Fruit fly (Drosophila melanogaster) whole organism, adult: ENCODE results near the gene CG14195.

Experiments
- CG11617 ChIP-seq: fragments of 200-800 bp; sonication (Bioruptor generic); optimal IDR thresholded peaks from 2 replicates; lab custom pipeline; 2017; ENCODE audit warnings: mild to moderate bottlenecking, missing biosample characterization, missing genetic modification reagents, missing genetic modification characterization
- CG12768 ChIP-seq: fragments of 200-800 bp; sonication (Bioruptor generic); optimal IDR thresholded peaks from 2 replicates; lab custom pipeline; 2017; ENCODE audit warnings: missing biosample characterization, missing genetic modification characterization, mild to moderate bottlenecking, moderate library complexity, missing genetic modification reagents
- CG14711 ChIP-seq: fragments of 200-800 bp; sonication (Bioruptor generic); optimal IDR thresholded peaks from 2 replicates; lab custom pipeline; 2018; ENCODE audit warnings: missing biosample characterization, mild to moderate bottlenecking, missing genetic modification characterization, moderate library complexity
- CG1620 ChIP-seq: fragments of 200-800 bp; sonication (Bioruptor generic); optimal IDR thresholded peaks from 2 replicates; lab custom pipeline; 2016; ENCODE audit warnings: missing biosample characterization, missing genetic modification characterization
- CG33017 ChIP-seq: fragments of 200-800 bp; sonication (Bioruptor generic); optimal IDR thresholded peaks from 2 replicates; lab custom pipeline; 2018; ENCODE audit warnings: missing biosample characterization, mild to moderate bottlenecking, missing genetic modification characterization, moderate library complexity
- CG5204 ChIP-seq: fragments of 200-800 bp; sonication (Bioruptor generic); optimal IDR thresholded peaks from 2 replicates; lab custom pipeline; 2016; ENCODE audit warnings: missing biosample characterization, missing genetic modification characterization
- CG7045 ChIP-seq: fragments of 200-800 bp; sonication (Bioruptor generic); optimal IDR thresholded peaks from 2 replicates; lab custom pipeline; 2017; ENCODE audit warnings: missing biosample characterization, mild to moderate bottlenecking, missing genetic modification characterization
- CG7101 ChIP-seq: fragments of 200-800 bp; sonication (Bioruptor generic); optimal IDR thresholded peaks from 2 replicates; lab custom pipeline; 2018; ENCODE audit warnings: missing biosample characterization, mild to moderate bottlenecking, missing genetic modification characterization, moderate library complexity
- Clk ChIP-seq: fragments of 200-800 bp; sonication (Bioruptor generic); optimal IDR thresholded peaks from 2 replicates; lab custom pipeline; 2017; ENCODE audit warnings: missing biosample characterization, missing genetic modification characterization
- Crg-1 ChIP-seq: fragments of 200-800 bp; sonication (Bioruptor generic); optimal IDR thresholded peaks from 2 replicates; lab custom pipeline; 2016; ENCODE audit warnings: missing biosample characterization, missing genetic modification characterization
- Hr96 ChIP-seq: fragments of 200-800 bp; sonication (Bioruptor generic); optimal IDR thresholded peaks from 2 replicates; lab custom pipeline; 2016; ENCODE audit warnings: missing biosample characterization, missing genetic modification characterization
- Mnt ChIP-seq: fragments of 200-800 bp; sonication (Bioruptor generic); optimal IDR thresholded peaks from 2 replicates; lab custom pipeline; 2016; ENCODE audit warnings: missing biosample characterization, mild to moderate bottlenecking, missing genetic modification characterization
- bab1 ChIP-seq: fragments of 200-800 bp; sonication (Bioruptor generic); optimal IDR thresholded peaks from 3 replicates; lab custom pipeline; 2019; ENCODE audit warnings: missing biosample characterization, mild to moderate bottlenecking, missing genetic modification characterization, moderate library complexity
- cic ChIP-seq: fragments of 200-800 bp; sonication (Bioruptor generic); optimal IDR thresholded peaks from 2 replicates; lab custom pipeline; 2017; ENCODE audit warnings: missing biosample characterization, mild to moderate bottlenecking, missing genetic modification characterization, moderate library complexity
- cnc ChIP-seq, 2 experiments: fragments of >200 bp; optimal IDR thresholded peaks; 2 replicates each; lab custom pipeline; 2017
- kay ChIP-seq: fragments of 200-800 bp; sonication (Bioruptor generic); peaks from one replicate; lab custom pipeline; 2016; ENCODE audit warnings: missing biosample characterization, missing genetic modification characterization, borderline replicate concordance
- ovo ChIP-seq: fragments of 200-800 bp; sonication (Bioruptor generic); optimal IDR thresholded peaks from 2 replicates; lab custom pipeline; 2016; ENCODE audit warnings: missing biosample characterization, missing genetic modification characterization
- pad ChIP-seq: fragments of 200-800 bp; sonication (Bioruptor generic); optimal IDR thresholded peaks from 3 replicates; lab custom pipeline; 2017; ENCODE audit warnings: missing biosample characterization, missing genetic modification characterization, mild to moderate bottlenecking, moderate library complexity, missing genetic modification reagents
- tj ChIP-seq: fragments of 200-800 bp; sonication (Bioruptor generic); optimal IDR thresholded peaks from 3 replicates; lab custom pipeline; 2017; ENCODE audit warnings: missing biosample characterization, mild to moderate bottlenecking, missing genetic modification characterization, moderate library complexity
- toe ChIP-seq: fragments of 200-800 bp; sonication (Bioruptor generic); optimal IDR thresholded peaks from 2 replicates; lab custom pipeline; 2016; ENCODE audit warnings: missing biosample characterization, missing genetic modification characterization

CG14195 gene

dm6 chrX:19249339-19249738 is 37.5 kb upstream of the CG14195 start:
- TF ChIP-seq Mnt (GFP tag; lab: Kevin White, UChicago) (no peak), kay (no peak)

dm6 chrX:19248426-19249217 is 36.7 kb upstream of the CG14195 start, which contains the start of gene Hs3st-B:
Hs3st-B (plus strand) TSS chrX:19248639.
- TF ChIP-seq CG12768, result no peak
- no peak for TF ChIP-seq CG1620 (GFP tag; lab: Kevin White, UChicago)
- no peak for TF ChIP-seq Clk (GFP tag; lab: Kevin White, UChicago)
- TF ChIP-seq toe (GFP tag; lab: Kevin White, UChicago), result no peak
- no peak for TF ChIP-seq pad (GFP tag; lab: Kevin White, UChicago)
- no peak for TF ChIP-seq CG14711
- no peak for TF ChIP-seq cnc (optimal IDR thresholded peaks at IDR 0.05; lab: Kevin White, UChicago)
- TF ChIP-seq kay, result no peak
- no peak for TF ChIP-seq Crg-1 (GFP tag; lab: Kevin White, UChicago)

- peak; percentile 58 for TF ChIP-seq CG7101 (tag; lab: Kevin White, UChicago)
- no peak for TF ChIP-seq cnc (optimal IDR thresholded peaks at IDR 0.05; lab: Kevin White, UChicago)
- TF ChIP-seq Crg-1 (GFP tag; lab: Kevin White, UChicago), result peak; percentile 9
- TF ChIP-seq Mnt (GFP tag; lab: Kevin White, UChicago), result peak; percentile 39
- peak; percentile 28 for TF ChIP-seq CG12768
- TF ChIP-seq CG11617 (GFP tag; lab: Kevin White, UChicago), result peak; percentile 75
- TF ChIP-seq CG7045 (GFP tag; lab: Kevin White, UChicago), result no peak
- TF ChIP-seq ovo (GFP tag; lab: Kevin White, UChicago), result no peak
- TF ChIP-seq pad (GFP tag; lab: Kevin White, UChicago), result peak; percentile 31
- TF ChIP-seq CG1620 (GFP tag; lab: Kevin White, UChicago), result peak; percentile 3
- TF ChIP-seq kay, result peak; percentile 94
- TF ChIP-seq CG14711, result peak; percentile 59
- TF ChIP-seq CG33017 (tag; lab: Kevin White, UChicago), result peak; percentile 23
- TF ChIP-seq tj (GFP tag; lab: Kevin White, UChicago), result peak; percentile 33
- peak; percentile 64 for TF ChIP-seq Hr96 (GFP tag; lab: Kevin White, UChicago)
- no peak for TF ChIP-seq cic (GFP tag; lab: Kevin White, UChicago)
- TF ChIP-seq toe (GFP tag; lab: Kevin White, UChicago), result peak; percentile 28
- TF ChIP-seq CG5204 (GFP tag; lab: Kevin White, UChicago), result peak; percentile 24
Observed at dm6 chrX:19247200-19248052, 35.5 kb upstream of the CG14195 start, which contains the start of gene CG7992. CG7992 (minus strand) TSS chrX:19247250.

dm6 chrX:19243379-19243834 is 31.5 kb upstream of the CG14195 start, which contains the start of gene CG7889:
CG7889 (plus strand) TSS chrX:19243631.
- TF ChIP-seq CG12768, result no peak
- TF ChIP-seq CG5204 (GFP tag; lab: Kevin White, UChicago), result peak; percentile 24
- TF ChIP-seq Hr96 (GFP tag; lab: Kevin White, UChicago), result peak; percentile 24
- no peak for TF ChIP-seq kay
- TF ChIP-seq CG33017 (tag; lab: Kevin White, UChicago), result no peak
- no peak for TF ChIP-seq Crg-1 (GFP tag; lab: Kevin White, UChicago)
- peak; percentile 8 for TF ChIP-seq CG14711
- no peak for TF ChIP-seq cnc (optimal IDR thresholded peaks at IDR 0.05; lab: Kevin White, UChicago)
- TF ChIP-seq CG11617 (GFP tag; lab: Kevin White, UChicago), result peak; percentile 0
- no peak for TF ChIP-seq ovo (GFP tag; lab: Kevin White, UChicago)
- TF ChIP-seq pad (GFP tag; lab: Kevin White, UChicago), result no peak
- TF ChIP-seq Mnt (GFP tag; lab: Kevin White, UChicago), result no peak
- TF ChIP-seq CG7045 (GFP tag; lab: Kevin White, UChicago), result no peak
- peak; percentile 3 for TF ChIP-seq bab1
- TF ChIP-seq CG7101 (tag; lab: Kevin White, UChicago), result no peak
- no peak for TF ChIP-seq cic (GFP tag; lab: Kevin White, UChicago)
- peak; percentile 10 for TF ChIP-seq toe (GFP tag; lab: Kevin White, UChicago)
- no peak for TF ChIP-seq Clk (GFP tag; lab: Kevin White, UChicago)
- no peak for TF ChIP-seq tj (GFP tag; lab: Kevin White, UChicago)
- TF ChIP-seq CG1620 (GFP tag; lab: Kevin White, UChicago), result no peak

dm6 chrX:19241790-19242373 is 30.0 kb upstream of the CG14195 start, which contains the start of gene CG14196:
CG14196 (minus strand) TSS chrX:19241840.
- TF ChIP-seq cic (GFP tag; lab: Kevin White, UChicago), result peak; percentile 33
- no peak for TF ChIP-seq pad (GFP tag; lab: Kevin White, UChicago)
